Worm (Caenorhabditis elegans) whole organism, L1 larva: ENCODE results near the gene acbp-7.

Experiments used
- C04F5.9 ChIP-seq: sonication (generic microtip); optimal IDR thresholded peaks from 2 replicates; lab custom pipeline; 2016; ENCODE audit warnings: missing genetic modification characterization, missing compliant biosample characterization
- C16A3.4 ChIP-seq: fragments of 150-350 bp; optimal IDR thresholded peaks from 2 replicates; lab custom pipeline; 2014; ENCODE audit warnings: missing biosample characterization, missing genetic modification characterization
- aha-1 ChIP-seq: fragments of 150-350 bp; optimal IDR thresholded peaks from 2 replicates; lab custom pipeline; 2014; ENCODE audit warnings: missing biosample characterization, missing genetic modification characterization
- alr-1 ChIP-seq: fragments of 200-800 bp; sonication (Bioruptor generic); optimal IDR thresholded peaks from 2 replicates; lab custom pipeline; 2018; ENCODE audit warnings: borderline replicate concordance, mild to moderate bottlenecking, missing genetic modification characterization, missing compliant biosample characterization
- aly-2 ChIP-seq: fragments of 150-350 bp; optimal IDR thresholded peaks from 2 replicates; lab custom pipeline; 2014; ENCODE audit warnings: missing biosample characterization, missing genetic modification characterization
- ceh-8 ChIP-seq: fragments of 200-800 bp; sonication (Bioruptor generic); optimal IDR thresholded peaks from 2 replicates; lab custom pipeline; 2018; ENCODE audit warnings: mild to moderate bottlenecking, missing genetic modification characterization, moderate library complexity, missing compliant biosample characterization
- ceh-82 ChIP-seq, 3 experiments: fragments of 150-350 bp in 1 of 3; sonication (generic microtip) in 2 of 3; optimal IDR thresholded peaks; 2 replicates each; lab custom pipeline; 2014 to 2017; ENCODE audit warnings: missing biosample characterization in 3 of 3, missing genetic modification characterization in 3 of 3
- dpl-1 ChIP-seq, 3 experiments: fragments of 150-350 bp in 2 of 3; sonication (generic microtip) in 1 of 3; optimal IDR thresholded peaks; 2 replicates each; lab custom pipeline; 2014 to 2017; ENCODE audit warnings: missing biosample characterization in 3 of 3, missing genetic modification characterization in 3 of 3, missing genetic modification reagents in 3 of 3
- efl-1 ChIP-seq, 4 experiments: fragments of 150-350 bp; optimal IDR thresholded peaks in 3 of 4; peaks in 1 of 4; 1 replicate in 1 of 4; 2 replicates in 3 of 4; lab custom pipeline; 2014; ENCODE audit warnings: missing biosample characterization in 2 of 4, missing genetic modification characterization in 2 of 4, missing genetic modification reagents in 2 of 4
- elt-2 ChIP-seq: sonication (generic microtip); optimal IDR thresholded peaks from 2 replicates; lab custom pipeline; 2016; ENCODE audit warnings: missing genetic modification characterization, mild to moderate bottlenecking, inconsistent platforms, missing compliant biosample characterization, missing genetic modification reagents
- fkh-8 ChIP-seq: sonication (generic microtip); optimal IDR thresholded peaks from 2 replicates; lab custom pipeline; 2016; ENCODE audit warnings: mild to moderate bottlenecking, missing genetic modification characterization, missing compliant biosample characterization
- fos-1 ChIP-seq: fragments of 150-350 bp; optimal IDR thresholded peaks from 2 replicates; lab custom pipeline; 2014; ENCODE audit warnings: missing biosample characterization, missing genetic modification characterization
- hpl-2 ChIP-seq: fragments of 150-350 bp; optimal IDR thresholded peaks from 2 replicates; lab custom pipeline; 2014; ENCODE audit warnings: missing biosample characterization, missing genetic modification reagents, missing genetic modification characterization
- irx-1 ChIP-seq: sonication (generic microtip); optimal IDR thresholded peaks from 2 replicates; lab custom pipeline; 2016; ENCODE audit warnings: missing genetic modification characterization, missing compliant biosample characterization
- isw-1 ChIP-seq: fragments of 200-800 bp; sonication (Bioruptor generic); IDR thresholded peaks from 2 replicates; pipeline ENCODE4 v1.3.6; 2022; ENCODE audit warnings: missing genetic modification characterization, missing compliant biosample characterization
- jun-1 ChIP-seq: fragments of 150-350 bp; optimal IDR thresholded peaks from 2 replicates; lab custom pipeline; 2014; ENCODE audit warnings: missing biosample characterization, missing genetic modification reagents, missing genetic modification characterization
- lin-14 ChIP-seq: fragments of 200-800 bp; sonication (Bioruptor generic); optimal IDR thresholded peaks from 2 replicates; lab custom pipeline; 2018; ENCODE audit warnings: mild to moderate bottlenecking, missing genetic modification characterization, moderate library complexity, missing compliant biosample characterization
- lin-15B ChIP-seq: fragments of 150-350 bp; sonication (generic microtip); optimal IDR thresholded peaks from 3 replicates; lab custom pipeline; 2014; ENCODE audit warnings: missing biosample characterization, missing genetic modification characterization
- lin-35 ChIP-seq, 2 experiments: fragments of 150-350 bp; optimal IDR thresholded peaks; 2 replicates each; lab custom pipeline; 2014; ENCODE audit warnings: missing biosample characterization in 2 of 2, missing genetic modification characterization in 2 of 2, missing genetic modification reagents in 2 of 2
- lir-3 ChIP-seq: sonication (generic microtip); optimal IDR thresholded peaks from 2 replicates; lab custom pipeline; 2016; ENCODE audit warnings: mild to moderate bottlenecking, missing genetic modification characterization, moderate library complexity, missing compliant biosample characterization; ENCODE audit not compliant: poor library complexity
- mdl-1 ChIP-seq, 2 experiments: fragments of 150-350 bp; optimal IDR thresholded peaks; 2 replicates each; lab custom pipeline; 2014 to 2017; ENCODE audit warnings: missing biosample characterization in 2 of 2, missing genetic modification characterization in 2 of 2, inconsistent platforms in 1 of 2
- mef-2 ChIP-seq: fragments of 150-350 bp; optimal IDR thresholded peaks from 2 replicates; lab custom pipeline; 2014; ENCODE audit warnings: missing biosample characterization, missing genetic modification characterization
- mep-1 ChIP-seq: fragments of 150-350 bp; optimal IDR thresholded peaks from 2 replicates; lab custom pipeline; 2014; ENCODE audit warnings: missing biosample characterization, missing genetic modification characterization
- nhr-11 ChIP-seq: fragments of 150-350 bp; optimal IDR thresholded peaks from 2 replicates; lab custom pipeline; 2014; ENCODE audit warnings: missing biosample characterization, missing genetic modification characterization
- nhr-47 ChIP-seq: sonication (generic microtip); optimal IDR thresholded peaks from 2 replicates; lab custom pipeline; 2016; ENCODE audit warnings: mild to moderate bottlenecking, missing genetic modification characterization, moderate library complexity, missing compliant biosample characterization
- nhr-77 ChIP-seq: fragments of 150-350 bp; optimal IDR thresholded peaks from 2 replicates; lab custom pipeline; 2014; ENCODE audit warnings: missing biosample characterization, missing genetic modification characterization
- nhr-84 ChIP-seq: sonication (generic microtip); optimal IDR thresholded peaks from 2 replicates; lab custom pipeline; 2017; ENCODE audit warnings: missing biosample characterization, missing genetic modification characterization
- nhr-85 ChIP-seq: sonication (generic microtip); peaks from one replicate; lab custom pipeline; 2016; ENCODE audit warnings: missing genetic modification characterization, inconsistent platforms, missing compliant biosample characterization
- nhr-90 ChIP-seq: sonication (generic microtip); optimal IDR thresholded peaks from 2 replicates; lab custom pipeline; 2016; ENCODE audit warnings: mild to moderate bottlenecking, missing genetic modification characterization, missing compliant biosample characterization; ENCODE audit not compliant: poor library complexity
- pqm-1 ChIP-seq: sonication (generic microtip); optimal IDR thresholded peaks from 3 replicates; lab custom pipeline; 2017; ENCODE audit warnings: missing biosample characterization, missing genetic modification characterization
- rnt-1 ChIP-seq: sonication (generic microtip); optimal IDR thresholded peaks from 2 replicates; lab custom pipeline; 2016; ENCODE audit warnings: mild to moderate bottlenecking, missing genetic modification characterization, moderate library complexity, missing compliant biosample characterization
- skn-1 ChIP-seq: fragments of 150-350 bp; optimal IDR thresholded peaks from 2 replicates; lab custom pipeline; 2014; ENCODE audit warnings: missing biosample characterization, missing genetic modification characterization
- sup-37 ChIP-seq: fragments of 200-800 bp; sonication (Bioruptor generic); optimal IDR thresholded peaks from 2 replicates; lab custom pipeline; 2018; ENCODE audit warnings: mild to moderate bottlenecking, missing genetic modification characterization, missing compliant biosample characterization
- swsn-7 ChIP-seq: sonication (generic microtip); optimal IDR thresholded peaks from 2 replicates; lab custom pipeline; 2016; ENCODE audit warnings: missing genetic modification characterization, missing compliant biosample characterization
- tbx-2 ChIP-seq: sonication (generic microtip); optimal IDR thresholded peaks from 2 replicates; lab custom pipeline; 2016; ENCODE audit warnings: missing genetic modification characterization, missing compliant biosample characterization
- tlp-1 ChIP-seq: fragments of 150-350 bp; optimal IDR thresholded peaks from 2 replicates; lab custom pipeline; 2014; ENCODE audit warnings: missing biosample characterization, missing genetic modification characterization
- unc-130 ChIP-seq: fragments of 150-350 bp; optimal IDR thresholded peaks from 2 replicates; lab custom pipeline; 2017; ENCODE audit warnings: missing biosample characterization, missing genetic modification characterization, inconsistent platforms
- unc-62 ChIP-seq: fragments of 150-350 bp; optimal IDR thresholded peaks from 2 replicates; lab custom pipeline; 2014; ENCODE audit warnings: missing biosample characterization, missing genetic modification reagents, missing genetic modification characterization
- vab-15 ChIP-seq: sonication (generic microtip); optimal IDR thresholded peaks from 2 replicates; lab custom pipeline; 2017; ENCODE audit warnings: missing genotype, mild to moderate bottlenecking, missing genetic modification characterization, missing compliant biosample characterization
- xbp-1 ChIP-seq: sonication (generic microtip); optimal IDR thresholded peaks from 2 replicates; lab custom pipeline; 2016; ENCODE audit warnings: missing genetic modification characterization, missing compliant biosample characterization
- zip-4 ChIP-seq: fragments of 200-800 bp; sonication (Bioruptor generic); optimal IDR thresholded peaks from 2 replicates; lab custom pipeline; 2018; ENCODE audit warnings: mild to moderate bottlenecking, missing genetic modification characterization, moderate library complexity, missing compliant biosample characterization
- ztf-11 ChIP-seq, 2 experiments: sonication (generic microtip); optimal IDR thresholded peaks; 2 replicates each; lab custom pipeline; 2016 to 2017; ENCODE audit warnings: missing genetic modification characterization in 2 of 2, missing biosample characterization in 1 of 2, missing compliant biosample characterization in 1 of 2
- ztf-4 ChIP-seq: fragments of 150-350 bp; optimal IDR thresholded peaks from 2 replicates; lab custom pipeline; 2014; ENCODE audit warnings: missing biosample characterization, missing genetic modification characterization

Gene acbp-7

DNA sequence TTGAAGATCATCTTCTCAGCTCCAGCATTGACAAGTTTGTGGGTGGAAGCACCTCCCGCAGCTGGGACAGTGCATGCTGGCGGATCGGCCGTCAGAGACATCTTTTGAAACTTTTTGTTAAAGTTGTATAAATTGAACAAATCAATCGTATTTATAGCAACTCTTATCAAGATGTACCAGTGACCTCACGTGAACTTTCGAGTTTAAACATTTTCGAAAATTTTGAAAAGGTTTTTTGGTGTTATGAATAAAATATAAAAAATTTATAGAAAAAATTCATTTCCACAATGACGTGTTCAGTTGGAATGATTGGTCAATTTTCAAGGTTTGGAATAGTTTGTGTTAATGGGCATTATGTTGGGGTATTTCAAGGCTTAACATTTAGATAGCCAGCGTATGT lies 31.1 kb downstream of the acbp-7 start, which contains the start of the genes msd-4 and C35D10.3:
msd-4 (minus strand) TSS at position 101 of the 400 bp plus-strand sequence.
C35D10.3 (plus strand) TSS at position 279 of the 400 bp plus-strand sequence.
- no peak for TF ChIP-seq C16A3.4 (tag; lab: Kevin White, UChicago)

DNA sequence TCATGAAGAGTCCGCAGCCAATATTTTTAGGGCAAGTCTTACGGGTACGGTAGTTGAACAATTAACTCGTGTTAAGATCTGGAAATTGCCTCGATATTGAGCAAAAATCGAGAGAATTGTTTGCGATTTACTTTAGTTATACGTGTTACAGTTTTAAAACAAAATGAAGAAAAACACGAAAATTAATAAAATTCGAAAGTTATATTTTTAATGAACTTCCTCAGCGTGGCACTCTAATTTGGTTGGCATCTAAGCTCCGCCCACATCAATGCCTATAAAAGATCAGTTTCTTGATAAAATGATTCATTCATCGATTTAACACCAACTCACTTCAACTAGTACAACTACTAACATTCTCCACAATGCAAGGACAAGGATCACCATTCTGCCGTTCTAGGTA lies 32.9 kb downstream of the acbp-7 start, which contains the start of gene gipc-1:
gipc-1 (plus strand) TSS at position 301 of the 400 bp plus-strand sequence.
- TF ChIP-seq nhr-84 (tag; lab: Kevin White, UChicago), result no peak
- TF ChIP-seq elt-2 (tag; lab: Kevin White, UChicago), result no peak
- no peak for TF ChIP-seq irx-1 (tag; lab: Kevin White, UChicago)
- no peak for TF ChIP-seq fkh-8 (tag; lab: Kevin White, UChicago)
- no peak for TF ChIP-seq isw-1 (GFP tag; lab: Robert Waterston, UW)
- no peak for TF ChIP-seq aha-1
- TF ChIP-seq tbx-2, result no peak
- no peak for TF ChIP-seq lin-35 (GFP tag; optimal IDR thresholded peaks at IDR 0.05; lab: Kevin White, UChicago)
- TF ChIP-seq ztf-11 (tag; optimal IDR thresholded peaks at IDR 0.05; lab: Kevin White, UChicago), result no peak
- no peak for TF ChIP-seq mdl-1 (tag; optimal IDR thresholded peaks at IDR 0.05; lab: Kevin White, UChicago)
- no peak for TF ChIP-seq unc-62
- no peak for TF ChIP-seq unc-130 (tag; lab: Kevin White, UChicago)
- no peak for TF ChIP-seq tlp-1 (tag; lab: Kevin White, UChicago)
- TF ChIP-seq alr-1 (tag; lab: Kevin White, UChicago), result no peak
- no peak for TF ChIP-seq nhr-77
- TF ChIP-seq ztf-4, result no peak
- TF ChIP-seq ceh-82 (tag; optimal IDR thresholded peaks at IDR 0.05; lab: Kevin White, UChicago), result no peak
- TF ChIP-seq aly-2 (tag; lab: Kevin White, UChicago), result no peak
- TF ChIP-seq mef-2 (tag; lab: Kevin White, UChicago), result no peak

DNA sequence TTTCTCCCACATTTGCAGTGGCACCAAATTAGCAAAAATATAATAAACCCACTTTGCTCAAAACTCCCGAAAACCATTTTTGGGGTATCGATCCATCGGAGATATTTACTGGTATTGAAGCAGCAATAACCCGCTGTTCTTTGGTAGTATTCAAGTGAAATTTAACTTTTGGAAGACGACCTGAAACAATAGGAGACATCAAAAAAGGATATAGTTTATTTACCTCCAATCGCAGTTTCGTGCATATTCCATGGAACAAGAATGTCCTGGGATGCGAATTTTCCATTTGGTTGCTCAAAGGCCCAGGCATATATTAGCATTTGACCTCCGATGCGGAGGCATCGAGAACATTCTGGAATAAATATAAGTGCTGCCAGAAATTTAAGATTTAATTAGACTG lies 35.9 kb downstream of the acbp-7 start:
- TF ChIP-seq dpl-1 (GFP tag; optimal IDR thresholded peaks at IDR 0.05; lab: Kevin White, UChicago) (no peak), jun-1 (tag; lab: Kevin White, UChicago) (no peak), hpl-2 (GFP tag; lab: Kevin White, UChicago) (no peak), unc-62 (no peak)

- no peak for TF ChIP-seq efl-1 (optimal IDR thresholded peaks at IDR 0.05; lab: Kevin White, UChicago)
- peak in 1 of 2 experiments; percentile 31 for TF ChIP-seq efl-1 (GFP tag; optimal IDR thresholded peaks at IDR 0.05 in 1 of 2; lab: Kevin White, UChicago)
- TF ChIP-seq mep-1 (tag; lab: Kevin White, UChicago), result no peak
- TF ChIP-seq, all 84 proteins: peak for 1
Observed at ce11 chrIII:4874671-4875070, 37.1 kb downstream of the acbp-7 start, which contains the start of gene C35D10.12. TSS of gene C35D10.12 (minus strand) at chrIII:4874771.

ce11 chrIII:4875663-4876062 lies 38.1 kb downstream of the acbp-7 start:
- TF ChIP-seq lin-35 (GFP tag; optimal IDR thresholded peaks at IDR 0.05; lab: Kevin White, UChicago) (peak in 1 of 2 experiments; percentile 20), sup-37 (GFP tag; lab: Kevin White, UChicago) (no peak), unc-62 (no peak), nhr-90 (no peak), nhr-85 (tag; lab: Kevin White, UChicago) (no peak), isw-1 (GFP tag; lab: Robert Waterston, UW) (no peak), rnt-1 (tag; lab: Kevin White, UChicago) (no peak), nhr-84 (tag; lab: Kevin White, UChicago) (no peak), nhr-47 (tag; lab: Kevin White, UChicago) (peak; percentile 3), ceh-8 (GFP tag; lab: Kevin White, UChicago) (no peak), tlp-1 (tag; lab: Kevin White, UChicago) (no peak), aly-2 (tag; lab: Kevin White, UChicago) (no peak), swsn-7 (tag; lab: Kevin White, UChicago) (peak; percentile 2), lin-15B (tag; lab: Kevin White, UChicago) (no peak), lin-14 (GFP tag; lab: Kevin White, UChicago) (peak; percentile 61), xbp-1 (no peak), jun-1 (tag; lab: Kevin White, UChicago) (no peak), lir-3 (tag; lab: Kevin White, UChicago) (no peak), fkh-8 (tag; lab: Kevin White, UChicago) (peak; percentile 77), irx-1 (tag; lab: Kevin White, UChicago) (no peak), C04F5.9 (tag; lab: Kevin White, UChicago) (no peak), zip-4 (GFP tag; lab: Kevin White, UChicago) (no peak), efl-1 (optimal IDR thresholded peaks at IDR 0.05; lab: Kevin White, UChicago) (peak; percentile 2 to 34), efl-1 (GFP tag; optimal IDR thresholded peaks at IDR 0.05 in 1 of 2; lab: Kevin White, UChicago) (peak in 1 of 2 experiments; percentile 62), aha-1 (no peak), vab-15 (no peak), pqm-1 (tag; lab: Kevin White, UChicago) (no peak), nhr-11 (tag; lab: Kevin White, UChicago) (no peak), fos-1 (tag; lab: Kevin White, UChicago) (no peak), skn-1 (no peak)
